Fruit fly (Drosophila melanogaster): ENCODE data around the gene pins.
A peak's percentile ranks its signal among the peaks of the same experiment; 100 is the strongest.

pins gene

DNA sequence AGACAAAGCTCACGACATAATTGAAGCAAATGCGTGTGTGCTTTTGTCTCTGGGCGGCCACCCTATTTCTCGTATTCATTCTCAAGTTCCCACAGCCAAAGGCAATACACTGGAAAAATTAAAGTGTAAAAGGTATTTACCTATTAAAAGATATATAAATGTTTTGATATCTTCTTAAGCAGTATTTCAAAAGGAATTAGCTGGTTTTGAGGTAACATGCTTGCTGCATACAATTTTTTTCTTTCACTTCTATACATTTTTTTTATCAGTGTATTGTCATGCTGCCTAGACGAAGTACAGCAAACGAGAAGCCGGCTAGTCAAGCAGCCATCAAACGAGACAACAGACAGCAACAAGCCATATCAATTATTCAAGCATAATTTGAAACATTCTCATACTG, 31.2 kb downstream of the pins start (continued):
- no peak for TF ChIP-seq ham (GFP tag; IDR thresholded peaks at IDR 0.05)
- no peak for TF ChIP-seq CG1647 (GFP tag; optimal IDR thresholded peaks at IDR 0.05)
- no peak for TF ChIP-seq CG2199 (GFP tag; IDR thresholded peaks at IDR 0.05)
- TF ChIP-seq CG1792 (GFP tag; optimal IDR thresholded peaks at IDR 0.05), result no peak
- no peak for TF ChIP-seq gt (GFP tag; IDR thresholded peaks at IDR 0.05)
- no peak for TF ChIP-seq GATAe (GFP tag; conservative IDR thresholded peaks at IDR 0.05)
- peak; percentile 83 for TF ChIP-seq Med (GFP tag)
- no peak for TF ChIP-seq Gug (GFP tag; IDR thresholded peaks at IDR 0.05)
- peak; percentile 40 for TF ChIP-seq CG3281 (GFP tag; optimal IDR thresholded peaks at IDR 0.05)
- TF ChIP-seq zfh2 (GFP tag; optimal IDR thresholded peaks at IDR 0.05), result no peak
- no peak for TF ChIP-seq otp (GFP tag; IDR thresholded peaks at IDR 0.05)
- no peak for TF ChIP-seq Antp (GFP tag; optimal IDR thresholded peaks at IDR 0.05)
- TF ChIP-seq Hr39 (optimal IDR thresholded peaks at IDR 0.05), result no peak
- TF ChIP-seq jumu (GFP tag; optimal IDR thresholded peaks at IDR 0.05), result no peak
- TF ChIP-seq jigr1 (GFP tag; IDR thresholded peaks at IDR 0.05), result no peak
- no peak for TF ChIP-seq CG8944 (GFP tag; optimal IDR thresholded peaks at IDR 0.05)
- TF ChIP-seq inv (GFP tag; IDR thresholded peaks at IDR 0.05; ENCODE audit: partially characterized antibody), result no peak
- TF ChIP-seq Dfd (GFP tag; optimal IDR thresholded peaks at IDR 0.05), result no peak
- no peak for TF ChIP-seq repo (GFP tag; optimal IDR thresholded peaks at IDR 0.05)
- no peak for TF ChIP-seq ab (GFP tag; optimal IDR thresholded peaks at IDR 0.05)
- TF ChIP-seq CG3838 (GFP tag; optimal IDR thresholded peaks at IDR 0.05), result no peak
- TF ChIP-seq CG1603 (tag; optimal IDR thresholded peaks at IDR 0.05), result no peak
- TF ChIP-seq CG12071 (GFP tag; optimal IDR thresholded peaks at IDR 0.05), result peak; percentile 13
- TF ChIP-seq CG7987 (GFP tag; optimal IDR thresholded peaks at IDR 0.05), result no peak
- peak; percentile 16 for TF ChIP-seq gem (tag; optimal IDR thresholded peaks at IDR 0.05)
- peak in 1 of 2 experiments; percentile 32 for TF ChIP-seq Hr51 (GFP tag; optimal IDR thresholded peaks at IDR 0.05)
- peak; percentile 14 for TF ChIP-seq Meics (GFP tag; optimal IDR thresholded peaks at IDR 0.05)
- TF ChIP-seq ase (GFP tag; IDR thresholded peaks at IDR 0.05), result peak; percentile 38; the same call in 1 of the 3 replicates
- no peak for TF ChIP-seq E2f1 (GFP tag; IDR thresholded peaks at IDR 0.05)
- TF ChIP-seq CG4730 (GFP tag; IDR thresholded peaks at IDR 0.05), result no peak
- no peak for TF ChIP-seq CG6654 (GFP tag; optimal IDR thresholded peaks at IDR 0.05)
- TF ChIP-seq CG15269 (tag; optimal IDR thresholded peaks at IDR 0.05), result peak; percentile 19
- 0 out of 2 replicates have a peak, but pooled peaks have one; percentile 16 for TF ChIP-seq vvl (GFP tag; IDR thresholded peaks at IDR 0.05)
- no peak for TF ChIP-seq C15 (GFP tag; IDR thresholded peaks at IDR 0.05)
- no peak for TF ChIP-seq Nf-YA (GFP tag; IDR thresholded peaks at IDR 0.05)
- peak; percentile 51 for TF ChIP-seq CG17359 (tag; optimal IDR thresholded peaks at IDR 0.05)
- no peak for TF ChIP-seq B-H2 (GFP tag; optimal IDR thresholded peaks at IDR 0.05)
- TF ChIP-seq CG17568 (GFP tag; optimal IDR thresholded peaks at IDR 0.05), result no peak
- TF ChIP-seq seq (GFP tag; IDR thresholded peaks at IDR 0.05), result no peak
- no peak for TF ChIP-seq CG16815 (GFP tag; optimal IDR thresholded peaks at IDR 0.05)
- TF ChIP-seq CG1024 (GFP tag; IDR thresholded peaks at IDR 0.05), result no peak
- peak; percentile 8 for TF ChIP-seq grau (tag; optimal IDR thresholded peaks at IDR 0.05)
- peak; percentile 12; the same call in 1 of the 2 replicates for TF ChIP-seq dimm (GFP tag; IDR thresholded peaks at IDR 0.05)
- no peak for TF ChIP-seq Myb (GFP tag; optimal IDR thresholded peaks at IDR 0.05)
- TF ChIP-seq kni (GFP tag; optimal IDR thresholded peaks at IDR 0.05), result no peak
- TF ChIP-seq CG7556 (GFP tag; optimal IDR thresholded peaks at IDR 0.05), result peak; percentile 8
- peak; percentile 15 for TF ChIP-seq sug (tag; optimal IDR thresholded peaks at IDR 0.05)
- TF ChIP-seq CG1529 (GFP tag; optimal IDR thresholded peaks at IDR 0.05), result no peak
- TF ChIP-seq NC2α (GFP tag; optimal IDR thresholded peaks at IDR 0.05), result no peak
- TF ChIP-seq Deaf1 (tag; optimal IDR thresholded peaks at IDR 0.05), result peak; percentile 1
- no peak for TF ChIP-seq CG7928 (GFP tag; optimal IDR thresholded peaks at IDR 0.05)
- 0 out of 3 replicates have a peak, but pooled peaks have one; percentile 8 for TF ChIP-seq ci (GFP tag; IDR thresholded peaks at IDR 0.05)
- TF ChIP-seq Fer3 (tag; optimal IDR thresholded peaks at IDR 0.05), result peak; percentile 27

All from whole organism, embryonic.